Worm (Caenorhabditis elegans) whole organism, young adult: ENCODE measurements around the gene Y62H9A.11.

Experiments used
- B0035.1 ChIP-seq: sonication (generic microtip); optimal IDR thresholded peaks from 2 replicates; lab custom pipeline; 2016; ENCODE audit warnings: missing genetic modification characterization, mild to moderate bottlenecking, missing compliant biosample characterization, missing genotype, missing genetic modification reagents
- B0261.1 ChIP-seq: sonication (generic microtip); optimal IDR thresholded peaks from 2 replicates; lab custom pipeline; 2016; ENCODE audit warnings: mild to moderate bottlenecking, missing genetic modification characterization, moderate library complexity, missing compliant biosample characterization
- F22D6.2 ChIP-seq: sonication (generic microtip); optimal IDR thresholded peaks from 2 replicates; lab custom pipeline; 2016; ENCODE audit warnings: mild to moderate bottlenecking, missing genetic modification characterization, missing compliant biosample characterization
- F55B11.4 ChIP-seq: sonication (generic microtip); optimal IDR thresholded peaks from 2 replicates; lab custom pipeline; 2016; ENCODE audit warnings: missing compliant biosample characterization, missing genetic modification characterization, borderline replicate concordance; ENCODE audit not compliant: insufficient read depth
- F57A8.1 ChIP-seq: fragments of 200-800 bp; sonication (Bioruptor generic); optimal IDR thresholded peaks from 2 replicates; lab custom pipeline; 2018; ENCODE audit warnings: mild to moderate bottlenecking, missing genetic modification characterization, moderate library complexity, missing compliant biosample characterization
- T07F8.4 ChIP-seq: sonication (generic microtip); optimal IDR thresholded peaks from 2 replicates; lab custom pipeline; 2016; ENCODE audit warnings: mild to moderate bottlenecking, missing genetic modification characterization, moderate library complexity, missing compliant biosample characterization
- Y53G8AR.9 ChIP-seq: fragments of 200-800 bp; sonication (Bioruptor generic); conservative IDR thresholded peaks from 2 replicates; pipeline ENCODE4 v1.3.6; 2022; ENCODE audit warnings: missing genetic modification reagents, missing genetic modification characterization, missing compliant biosample characterization
- Y67H2A.10 ChIP-seq: fragments of 200-800 bp; sonication (Bioruptor generic); conservative IDR thresholded peaks from 2 replicates; pipeline ENCODE4 v1.3.6; 2022; ENCODE audit warnings: missing genetic modification reagents, missing genetic modification characterization, missing compliant biosample characterization
- Y95B8A.8 ChIP-seq: fragments of 200-800 bp; sonication (Bioruptor generic); IDR thresholded peaks from 2 replicates; pipeline ENCODE4 v1.3.6; 2022; ENCODE audit warnings: missing genetic modification reagents, missing genetic modification characterization, missing compliant biosample characterization
- aptf-3 ChIP-seq: fragments of 200-800 bp; sonication (Bioruptor generic); IDR thresholded peaks from 2 replicates; pipeline ENCODE4 v1.3.6; 2022; ENCODE audit warnings: missing genetic modification characterization, missing compliant biosample characterization
- atf-7 ChIP-seq: sonication (generic microtip); optimal IDR thresholded peaks from 2 replicates; lab custom pipeline; 2017; ENCODE audit warnings: mild to moderate bottlenecking, missing genetic modification characterization, missing compliant biosample characterization
- attf-3 ChIP-seq: fragments of 200-800 bp; sonication (Bioruptor generic); conservative IDR thresholded peaks from 2 replicates; pipeline ENCODE4 v1.3.6; 2022; ENCODE audit warnings: missing genetic modification reagents, missing genetic modification characterization, missing compliant biosample characterization
- attf-5 ChIP-seq: fragments of 200-800 bp; sonication (Bioruptor generic); optimal IDR thresholded peaks from 2 replicates; lab custom pipeline; 2018; ENCODE audit warnings: mild to moderate bottlenecking, missing genetic modification characterization, missing compliant biosample characterization
- attf-6 ChIP-seq: fragments of 200-800 bp; sonication (Bioruptor generic); IDR thresholded peaks from 2 replicates; pipeline ENCODE4 v1.3.6; 2022; ENCODE audit warnings: missing genetic modification reagents, missing genetic modification characterization, missing compliant biosample characterization
- bed-1 ChIP-seq: fragments of 200-800 bp; sonication (Bioruptor generic); IDR thresholded peaks from 2 replicates; pipeline ENCODE4 v1.3.6; 2022; ENCODE audit warnings: missing genetic modification reagents, missing genetic modification characterization, missing compliant biosample characterization
- cebp-1 ChIP-seq, 2 experiments: fragments of 200-800 bp in 1 of 2; sonication (Bioruptor generic) in 1 of 2; sonication (generic microtip) in 1 of 2; IDR thresholded peaks in 1 of 2; optimal IDR thresholded peaks in 1 of 2; 2 replicates each; pipeline versions ENCODE4 v1.3.6 to Lab custom; 2017 to 2022; ENCODE audit warnings: missing compliant biosample characterization in 2 of 2, missing genetic modification characterization in 2 of 2, mild to moderate bottlenecking in 1 of 2, missing genetic modification reagents in 1 of 2, moderate library complexity in 1 of 2
- ceh-100 ChIP-seq: fragments of 200-800 bp; sonication (Bioruptor generic); IDR thresholded peaks from 2 replicates; pipeline ENCODE4 v1.3.6; 2022; ENCODE audit warnings: missing genetic modification reagents, missing genetic modification characterization, missing compliant biosample characterization
- die-1 ChIP-seq: sonication (generic microtip); optimal IDR thresholded peaks from 2 replicates; lab custom pipeline; 2016; ENCODE audit warnings: missing genotype, mild to moderate bottlenecking, missing genetic modification characterization, missing compliant biosample characterization
- egl-44 ChIP-seq: fragments of 200-800 bp; sonication (Bioruptor generic); IDR thresholded peaks from 2 replicates; pipeline ENCODE4 v1.3.6; 2022; ENCODE audit warnings: missing genetic modification reagents, missing genetic modification characterization, missing compliant biosample characterization
- him-1 ChIP-seq: sonication (generic microtip); optimal IDR thresholded peaks from 2 replicates; lab custom pipeline; 2016; ENCODE audit warnings: missing genotype, missing genetic modification reagents, missing genetic modification characterization, missing compliant biosample characterization
- hlh-26 ChIP-seq: fragments of 200-800 bp; sonication (Bioruptor generic); conservative IDR thresholded peaks from 2 replicates; pipeline ENCODE4 v1.3.6; 2022; ENCODE audit warnings: missing genetic modification reagents, missing genetic modification characterization, missing compliant biosample characterization
- hmg-1.2 ChIP-seq: fragments of 200-800 bp; sonication (Bioruptor generic); IDR thresholded peaks from 2 replicates; pipeline ENCODE4 v1.3.6; 2022; ENCODE audit warnings: missing genetic modification reagents, missing genetic modification characterization, missing compliant biosample characterization
- hrde-1 ChIP-seq: sonication (generic microtip); optimal IDR thresholded peaks from 2 replicates; lab custom pipeline; 2016; ENCODE audit warnings: missing genetic modification characterization, mild to moderate bottlenecking, missing compliant biosample characterization, moderate library complexity, missing genotype, missing genetic modification reagents, borderline replicate concordance
- let-526 ChIP-seq: fragments of 200-800 bp; sonication (Bioruptor generic); IDR thresholded peaks from 2 replicates; pipeline ENCODE4 v1.3.6; 2022; ENCODE audit warnings: missing genetic modification reagents, missing genetic modification characterization, missing compliant biosample characterization
- let-607 ChIP-seq, 2 experiments: fragments of 200-800 bp in 1 of 2; sonication (Bioruptor generic) in 1 of 2; sonication (generic microtip) in 1 of 2; optimal IDR thresholded peaks; 2 replicates each; lab custom pipeline; 2016 to 2018; ENCODE audit warnings: mild to moderate bottlenecking in 2 of 2, missing compliant biosample characterization in 2 of 2, missing genetic modification characterization in 2 of 2, moderate library complexity in 2 of 2, missing genotype in 1 of 2
- lin-26 ChIP-seq: fragments of 200-800 bp; sonication (Bioruptor generic); IDR thresholded peaks from 2 replicates; pipeline ENCODE4 v1.3.6; 2022; ENCODE audit warnings: missing genetic modification reagents, missing genetic modification characterization, missing compliant biosample characterization
- lin-40 ChIP-seq: sonication (generic microtip); optimal IDR thresholded peaks from 2 replicates; lab custom pipeline; 2016; ENCODE audit warnings: missing genetic modification characterization, mild to moderate bottlenecking, missing compliant biosample characterization, missing genotype, missing genetic modification reagents
- lin-54 ChIP-seq: fragments of 200-800 bp; sonication (Bioruptor generic); optimal IDR thresholded peaks from 2 replicates; lab custom pipeline; 2018; ENCODE audit warnings: mild to moderate bottlenecking, missing genetic modification characterization, missing compliant biosample characterization
- lir-1 ChIP-seq: fragments of 200-800 bp; sonication (Bioruptor generic); conservative IDR thresholded peaks from 2 replicates; pipeline ENCODE4 v1.3.6; 2022; ENCODE audit warnings: missing genetic modification reagents, missing genetic modification characterization, missing compliant biosample characterization
- lsl-1 ChIP-seq: fragments of 200-800 bp; sonication (Bioruptor generic); optimal IDR thresholded peaks from 2 replicates; lab custom pipeline; 2018; ENCODE audit warnings: mild to moderate bottlenecking, missing genetic modification characterization, moderate library complexity, missing compliant biosample characterization
- madf-10 ChIP-seq: sonication (generic microtip); optimal IDR thresholded peaks from 2 replicates; lab custom pipeline; 2016; ENCODE audit warnings: mild to moderate bottlenecking, missing genetic modification characterization, missing compliant biosample characterization
- mes-4 ChIP-seq: sonication (generic microtip); optimal IDR thresholded peaks from 2 replicates; lab custom pipeline; 2016; ENCODE audit warnings: missing genotype, missing genetic modification characterization, missing compliant biosample characterization
- nfya-1 ChIP-seq: sonication (generic microtip); optimal IDR thresholded peaks from 2 replicates; lab custom pipeline; 2017; ENCODE audit warnings: antibody characterized with exemption, missing compliant biosample characterization, missing genetic modification characterization, borderline replicate concordance; ENCODE audit not compliant: insufficient read depth
- nfyb-1 ChIP-seq: fragments of 200-800 bp; sonication (Bioruptor generic); IDR thresholded peaks from 2 replicates; pipeline ENCODE4 v1.3.6; 2022; ENCODE audit warnings: missing genetic modification reagents, missing genetic modification characterization, missing compliant biosample characterization
- nhr-179 ChIP-seq: sonication (generic microtip); optimal IDR thresholded peaks from 2 replicates; lab custom pipeline; 2016; ENCODE audit warnings: mild to moderate bottlenecking, missing genetic modification characterization, missing compliant biosample characterization
- sptf-2 ChIP-seq: fragments of 200-800 bp; sonication (Bioruptor generic); optimal IDR thresholded peaks from 2 replicates; lab custom pipeline; 2018; ENCODE audit warnings: mild to moderate bottlenecking, missing genetic modification characterization, missing compliant biosample characterization
- tlf-1 ChIP-seq: fragments of 200-800 bp; sonication (Bioruptor generic); optimal IDR thresholded peaks from 2 replicates; lab custom pipeline; 2018; ENCODE audit warnings: mild to moderate bottlenecking, missing genetic modification characterization, missing compliant biosample characterization
- unc-130 ChIP-seq: sonication (generic microtip); optimal IDR thresholded peaks from 2 replicates; lab custom pipeline; 2016; ENCODE audit warnings: missing genetic modification reagents, missing genetic modification characterization, missing compliant biosample characterization
- zim-3 ChIP-seq: sonication (generic microtip); optimal IDR thresholded peaks from 2 replicates; lab custom pipeline; 2017; ENCODE audit warnings: mild to moderate bottlenecking, missing genetic modification characterization, moderate library complexity, missing compliant biosample characterization
- ztf-18 ChIP-seq: sonication (generic microtip); optimal IDR thresholded peaks from 2 replicates; lab custom pipeline; 2016; ENCODE audit warnings: missing genotype, mild to moderate bottlenecking, missing genetic modification characterization, missing compliant biosample characterization
- ztf-22 ChIP-seq: fragments of 200-800 bp; sonication (Bioruptor generic); optimal IDR thresholded peaks from 2 replicates; lab custom pipeline; 2018; ENCODE audit warnings: mild to moderate bottlenecking, missing genetic modification characterization, moderate library complexity, missing compliant biosample characterization
- ztf-3 ChIP-seq: fragments of 200-800 bp; sonication (Bioruptor generic); optimal IDR thresholded peaks from 2 replicates; lab custom pipeline; 2018; ENCODE audit warnings: mild to moderate bottlenecking, missing genetic modification characterization, missing compliant biosample characterization
- ztf-6 ChIP-seq: fragments of 200-800 bp; sonication (Bioruptor generic); IDR thresholded peaks from 2 replicates; pipeline ENCODE4 v1.3.6; 2022; ENCODE audit warnings: missing genetic modification reagents, missing genetic modification characterization, missing compliant biosample characterization

The Y62H9A.11 gene

ce11 chrX:11878109-11878508, 29.1 kb downstream of the Y62H9A.11 start, which contains the start of gene Y62H9A.2:
TSS of gene Y62H9A.2 (minus strand) at chrX:11878209.
- TF ChIP-seq hmg-1.2 (GFP tag; lab: Robert Waterston, UW) (no peak), zim-3 (tag; lab: Kevin White, UChicago) (no peak), Y53G8AR.9 (GFP tag; lab: Robert Waterston, UW) (no peak), unc-130 (no peak), atf-7 (tag; lab: Kevin White, UChicago) (no peak), lsl-1 (GFP tag; lab: Kevin White, UChicago) (no peak), F55B11.4 (tag; lab: Kevin White, UChicago) (no peak), ztf-22 (GFP tag; lab: Kevin White, UChicago) (no peak), lin-26 (GFP tag; lab: Robert Waterston, UW) (no peak), ztf-3 (GFP tag; lab: Kevin White, UChicago) (no peak), F22D6.2 (tag; lab: Kevin White, UChicago) (no peak)

ce11 chrX:11875260-11875659, 31.9 kb downstream of the Y62H9A.11 start, which contains the start of gene Y62H9A.1:
TSS of gene Y62H9A.1 (plus strand) at chrX:11875541.
- TF ChIP-seq egl-44 (GFP tag; lab: Robert Waterston, UW) (no peak), sptf-2 (GFP tag; lab: Kevin White, UChicago) (no peak), aptf-3 (GFP tag; lab: Robert Waterston, UW) (no peak), attf-6 (GFP tag; lab: Robert Waterston, UW) (no peak), T07F8.4 (tag; lab: Kevin White, UChicago) (no peak), F57A8.1 (GFP tag; lab: Kevin White, UChicago) (no peak)

ce11 chrX:11872210-11872609, 35.0 kb downstream of the Y62H9A.11 start:
- TF ChIP-seq nhr-179 (tag; lab: Kevin White, UChicago) (peak; percentile 10), B0035.1 (tag; lab: Kevin White, UChicago) (peak; percentile 47), hlh-26 (no peak), let-526 (no peak), Y53G8AR.9 (GFP tag; lab: Robert Waterston, UW) (peak; percentile 71; the same call in 1 of the 2 replicates), lin-54 (GFP tag; lab: Kevin White, UChicago) (no peak), him-1 (tag; lab: Kevin White, UChicago) (peak; percentile 28), mes-4 (tag; lab: Kevin White, UChicago) (no peak), B0261.1 (tag; lab: Kevin White, UChicago) (peak; percentile 84), egl-44 (GFP tag; lab: Robert Waterston, UW) (peak; percentile 83; the same call in 1 of the 2 replicates), F22D6.2 (tag; lab: Kevin White, UChicago) (no peak), zim-3 (tag; lab: Kevin White, UChicago) (no peak), attf-6 (GFP tag; lab: Robert Waterston, UW) (no peak), attf-5 (peak; percentile 17), nfyb-1 (peak; percentile 78), Y95B8A.8 (GFP tag; lab: Robert Waterston, UW) (no peak), nfya-1 (tag; lab: Kevin White, UChicago) (no peak), let-607 (tag; optimal IDR thresholded peaks at IDR 0.05; lab: Kevin White, UChicago) (no peak), ceh-100 (0 out of 2 replicates have a peak, but pooled peaks have one; percentile 23), lir-1 (GFP tag; lab: Robert Waterston, UW) (0 out of 2 replicates have a peak, but pooled peaks have one; percentile 29), cebp-1 (GFP tag; IDR thresholded peaks at IDR 0.05; lab: Robert Waterston, UW) (no peak), cebp-1 (tag; optimal IDR thresholded peaks at IDR 0.05; lab: Kevin White, UChicago) (no peak), ztf-18 (tag; lab: Kevin White, UChicago) (peak; percentile 64), tlf-1 (GFP tag; lab: Kevin White, UChicago) (no peak), lin-40 (no peak), ztf-6 (GFP tag; lab: Robert Waterston, UW) (no peak), F55B11.4 (tag; lab: Kevin White, UChicago) (no peak), bed-1 (GFP tag; lab: Robert Waterston, UW) (no peak), die-1 (tag; lab: Kevin White, UChicago) (peak; percentile 44), madf-10 (tag; lab: Kevin White, UChicago) (peak; percentile 52), Y67H2A.10 (GFP tag; lab: Robert Waterston, UW) (no peak), hrde-1 (tag; lab: Kevin White, UChicago) (no peak), attf-3 (GFP tag; lab: Robert Waterston, UW) (no peak)
